Worm (Caenorhabditis elegans): ENCODE measurements around the gene ucp-4.
A peak's percentile ranks its signal among the peaks of the same experiment; 100 is the strongest.

DNA sequence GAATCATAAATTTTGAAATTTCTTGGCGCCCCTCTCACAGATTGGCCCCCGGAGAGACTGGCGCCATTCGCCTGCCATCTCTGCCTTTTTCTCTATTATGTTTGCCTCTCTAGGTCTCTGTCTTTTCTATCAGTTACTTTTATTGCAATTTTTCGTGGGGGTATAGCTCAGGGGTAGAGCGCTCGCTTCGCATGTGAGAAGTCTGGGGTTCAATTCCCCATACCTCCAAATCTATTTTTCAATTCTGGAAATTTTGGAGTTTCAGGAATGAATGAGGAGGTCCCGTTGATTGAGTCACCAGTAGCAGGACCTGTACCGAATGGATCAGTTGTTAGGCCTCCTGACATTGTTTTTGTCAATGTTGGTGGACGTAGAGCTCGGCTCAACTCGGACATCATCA, 16.1 kb upstream of the ucp-4 start, which contains the start of gene kvs-3:
- TF ChIP-seq Y53F4B.3 (GFP tag; IDR thresholded peaks at IDR 0.05) (peak; percentile 69; the same call in 1 of the 2 replicates), dpff-1 (tag; optimal IDR thresholded peaks at IDR 0.05) (peak; percentile 44), bed-1 (GFP tag; IDR thresholded peaks at IDR 0.05) (0 out of 2 replicates have a peak, but pooled peaks have one; percentile 14), hmg-20 (GFP tag; IDR thresholded peaks at IDR 0.05) (0 out of 2 replicates have a peak, but pooled peaks have one; percentile 39), F22D6.2 (tag; optimal IDR thresholded peaks at IDR 0.05) (peak; percentile 27), ama-1 (optimal IDR thresholded peaks at IDR 0.05) (no peak), ama-1 (GFP tag; optimal IDR thresholded peaks at IDR 0.05) (peak; percentile 67 to 68), snpc-4 (GFP tag; optimal IDR thresholded peaks at IDR 0.05) (peak; percentile 70), snpc-4 (tag; optimal IDR thresholded peaks at IDR 0.05) (peak in 1 of 4 experiments; percentile 62)

Data from whole organism, young adult.